Worm (Caenorhabditis elegans): ENCODE results near the gene K04C1.2.

DNA sequence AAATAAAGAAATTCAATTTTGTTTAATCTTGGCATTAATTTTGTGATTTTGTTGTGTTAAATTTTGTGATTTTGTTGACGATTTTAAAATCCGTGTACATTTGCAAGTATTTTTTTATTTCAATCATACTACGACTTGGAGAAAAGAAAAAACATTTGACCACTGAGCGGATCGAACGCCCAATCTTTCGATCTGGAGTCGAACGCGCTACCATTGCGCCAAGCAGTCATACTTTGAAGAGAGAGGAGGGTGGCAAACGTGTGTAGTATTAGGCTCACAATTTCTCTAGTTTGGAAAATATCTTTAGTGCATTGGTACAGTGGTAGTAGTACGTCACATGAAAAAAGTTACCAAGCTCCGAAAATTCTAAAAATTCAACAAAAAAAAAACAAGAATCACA, 9.7 kb upstream of the K04C1.2 start:
- no peak for TF ChIP-seq nhr-12 (tag; optimal IDR thresholded peaks at IDR 0.05)
- TF ChIP-seq nhr-85 (tag) = no peak
- no peak for TF ChIP-seq elt-3 (tag; optimal IDR thresholded peaks at IDR 0.05)
- no peak for TF ChIP-seq nhr-77 (tag; optimal IDR thresholded peaks at IDR 0.05)
- TF ChIP-seq unc-130 (tag; optimal IDR thresholded peaks at IDR 0.05) = no peak
- no peak for TF ChIP-seq ama-1 (optimal IDR thresholded peaks at IDR 0.05)
- TF ChIP-seq egl-27 (tag; optimal IDR thresholded peaks at IDR 0.05) = no peak
- no peak for TF ChIP-seq ceh-88 (GFP tag; IDR thresholded peaks at IDR 0.05)
